Fruit fly (Drosophila melanogaster): ENCODE measurements around the gene mRpS11.

DNA sequence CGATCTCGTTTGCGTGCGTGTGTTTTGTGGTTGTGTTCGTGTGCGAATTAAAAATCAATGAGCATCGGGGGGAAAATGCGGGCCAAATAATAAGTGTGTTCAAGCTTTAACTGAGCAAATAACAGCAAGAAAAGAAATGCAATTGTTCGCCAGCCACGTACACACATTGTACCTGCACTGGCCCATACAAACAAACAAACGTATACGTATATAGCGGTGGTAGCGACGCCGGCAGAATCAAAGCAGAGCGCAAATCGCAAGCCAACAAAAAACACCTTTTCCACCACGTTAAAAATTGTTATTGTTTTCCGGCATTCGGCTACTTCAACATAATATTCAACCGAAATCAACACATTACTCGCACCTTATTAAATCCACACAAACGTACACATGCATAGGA is 18.0 kb upstream of the mRpS11 start:
- TF ChIP-seq CTCF (optimal IDR thresholded peaks at IDR 0.05) (no peak), CG8478 (optimal IDR thresholded peaks at IDR 0.05) (no peak)

All from S2 (cell line).